Fruit fly (Drosophila melanogaster) whole organism, embryonic: ENCODE measurements around the gene CG31922.
A peak's percentile ranks its signal among the peaks of the same experiment; 100 is the strongest.

ENCODE experiments used
- Atf-2 ChIP-seq: fragments of 200-800 bp; sonication (Bioruptor generic); optimal IDR thresholded peaks from 2 replicates; lab custom pipeline; 2016; ENCODE audit warnings: missing biosample characterization, missing genetic modification characterization
- Bgb ChIP-seq: fragments of 200-800 bp; sonication (Bioruptor generic); IDR thresholded peaks from 2 replicates; pipeline ENCODE4 v1.3.6; 2022; ENCODE audit warnings: missing biosample characterization, missing genetic modification characterization; ENCODE audit not compliant: partially characterized antibody
- CG10565 ChIP-seq: fragments of 200-800 bp; sonication (Bioruptor generic); optimal IDR thresholded peaks from 3 replicates; lab custom pipeline; 2016; ENCODE audit warnings: missing biosample characterization, mild to moderate bottlenecking, missing genetic modification characterization
- CG14441 ChIP-seq: fragments of 200-800 bp; sonication (Bioruptor generic); IDR thresholded peaks from 2 replicates; pipeline ENCODE4 v1.3.6; 2022; ENCODE audit warnings: missing biosample characterization, missing genetic modification characterization
- CG17385 ChIP-seq: fragments of 200-800 bp; sonication (Bioruptor generic); optimal IDR thresholded peaks from 3 replicates; lab custom pipeline; 2018; ENCODE audit warnings: missing biosample characterization, mild to moderate bottlenecking, missing genetic modification characterization
- CG18619 ChIP-seq: fragments of 200-800 bp; sonication (Bioruptor generic); optimal IDR thresholded peaks from 3 replicates; lab custom pipeline; 2017; ENCODE audit warnings: missing biosample characterization, mild to moderate bottlenecking, missing genetic modification characterization
- CG2199 ChIP-seq: fragments of 200-800 bp; sonication (Bioruptor generic); IDR thresholded peaks from 3 replicates; pipeline ENCODE4 v1.3.6; 2022; ENCODE audit warnings: missing biosample characterization, missing genetic modification characterization
- CG34224 ChIP-seq: fragments of 200-800 bp; sonication (Bioruptor generic); IDR thresholded peaks from 3 replicates; pipeline ENCODE4 v1.3.6; 2022; ENCODE audit warnings: missing biosample characterization, missing genetic modification characterization; ENCODE audit not compliant: partially characterized antibody
- CG4282 ChIP-seq: fragments of 200-800 bp; sonication (Bioruptor generic); optimal IDR thresholded peaks from 2 replicates; lab custom pipeline; 2016; ENCODE audit warnings: missing biosample characterization, missing genetic modification characterization
- CG6854 ChIP-seq: fragments of 200-800 bp; sonication (Bioruptor generic); optimal IDR thresholded peaks from 3 replicates; lab custom pipeline; 2017; ENCODE audit warnings: missing biosample characterization, mild to moderate bottlenecking, missing genetic modification characterization
- CG8089 ChIP-seq: fragments of 200-800 bp; sonication (Bioruptor generic); optimal IDR thresholded peaks from 3 replicates; lab custom pipeline; 2016; ENCODE audit warnings: missing biosample characterization, missing genetic modification characterization
- CG9609 ChIP-seq: fragments of 200-800 bp; sonication (Bioruptor generic); optimal IDR thresholded peaks from 3 replicates; lab custom pipeline; 2016; ENCODE audit warnings: missing biosample characterization, missing genetic modification characterization
- CG9876 ChIP-seq: fragments of 200-800 bp; sonication (Bioruptor generic); optimal IDR thresholded peaks from 2 replicates; lab custom pipeline; 2016; ENCODE audit warnings: missing biosample characterization, missing genetic modification characterization
- D19A ChIP-seq: fragments of 200-800 bp; optimal IDR thresholded peaks from 3 replicates; lab custom pipeline; 2019; ENCODE audit warnings: missing biosample characterization, mild to moderate bottlenecking, missing genetic modification characterization, moderate library complexity
- Dbx ChIP-seq: fragments of 200-800 bp; sonication (Bioruptor generic); IDR thresholded peaks from 3 replicates; pipeline ENCODE4 v1.3.6; 2022; ENCODE audit warnings: missing biosample characterization, missing genetic modification characterization
- Doc2 ChIP-seq: fragments of 200-800 bp; sonication (Bioruptor generic); IDR thresholded peaks from 2 replicates; pipeline ENCODE4 v1.3.6; 2022; ENCODE audit warnings: missing biosample characterization, missing genetic modification characterization
- Dref ChIP-seq: fragments of 200-800 bp; sonication (Bioruptor generic); IDR thresholded peaks from 2 replicates; pipeline ENCODE4 v1.3.6; 2022; ENCODE audit warnings: missing biosample characterization, missing genetic modification characterization
- E2f2 ChIP-seq: fragments of 200-800 bp; sonication (Bioruptor generic); IDR thresholded peaks from 2 replicates; pipeline ENCODE4 v1.3.6; 2022; ENCODE audit warnings: missing biosample characterization, missing genetic modification characterization
- Elba2 ChIP-seq: fragments of 200-800 bp; sonication (Bioruptor generic); optimal IDR thresholded peaks from 3 replicates; lab custom pipeline; 2016; ENCODE audit warnings: missing biosample characterization, missing genetic modification characterization
- H2.0 ChIP-seq: fragments of 200-800 bp; sonication (Bioruptor generic); IDR thresholded peaks from 2 replicates; pipeline ENCODE4 v1.3.6; 2022; ENCODE audit warnings: missing biosample characterization, missing genetic modification characterization
- HmgD ChIP-seq: fragments of 200-800 bp; sonication (Bioruptor generic); optimal IDR thresholded peaks from 3 replicates; lab custom pipeline; 2016; ENCODE audit warnings: missing biosample characterization, missing genetic modification characterization
- Hsf ChIP-seq: fragments of 200-800 bp; sonication (Bioruptor generic); optimal IDR thresholded peaks from 3 replicates; lab custom pipeline; 2016; ENCODE audit warnings: missing biosample characterization, missing genetic modification characterization
- Max ChIP-seq: fragments of 200-800 bp; sonication (Bioruptor generic); optimal IDR thresholded peaks from 2 replicates; lab custom pipeline; 2016; ENCODE audit warnings: missing biosample characterization, mild to moderate bottlenecking, missing genetic modification characterization
- Meics ChIP-seq: fragments of 200-800 bp; sonication (Bioruptor generic); optimal IDR thresholded peaks from 2 replicates; lab custom pipeline; 2017; ENCODE audit warnings: missing biosample characterization, mild to moderate bottlenecking, missing genetic modification characterization
- Nf-YC ChIP-seq: fragments of 200-800 bp; optimal IDR thresholded peaks from 3 replicates; lab custom pipeline; 2019; ENCODE audit warnings: missing biosample characterization, mild to moderate bottlenecking, missing genetic modification characterization, moderate library complexity
- Opbp ChIP-seq: fragments of 200-800 bp; sonication (Bioruptor generic); IDR thresholded peaks from 3 replicates; pipeline ENCODE4 v1.3.6; 2022; ENCODE audit warnings: missing biosample characterization, missing genetic modification characterization; ENCODE audit not compliant: partially characterized antibody
- Side ChIP-seq: fragments of 200-800 bp; sonication (Bioruptor generic); optimal IDR thresholded peaks from 2 replicates; lab custom pipeline; 2016; ENCODE audit warnings: missing biosample characterization, missing genetic modification characterization
- Sox100B ChIP-seq: fragments of 200-800 bp; sonication (Bioruptor generic); optimal IDR thresholded peaks from 3 replicates; lab custom pipeline; 2018; ENCODE audit warnings: missing biosample characterization, mild to moderate bottlenecking, missing genetic modification characterization
- ab ChIP-seq: fragments of 200-800 bp; sonication (Bioruptor generic); optimal IDR thresholded peaks from 2 replicates; lab custom pipeline; 2016; ENCODE audit warnings: missing biosample characterization, missing genetic modification characterization
- ara ChIP-seq: fragments of 200-800 bp; sonication (Bioruptor generic); IDR thresholded peaks from 2 replicates; pipeline ENCODE4 v1.3.6; 2022; ENCODE audit warnings: missing biosample characterization, missing genetic modification characterization
- cato ChIP-seq: fragments of 200-800 bp; sonication (Bioruptor generic); optimal IDR thresholded peaks from 2 replicates; lab custom pipeline; 2016; ENCODE audit warnings: missing biosample characterization, missing genetic modification characterization, borderline replicate concordance
- danr ChIP-seq: fragments of 200-800 bp; sonication (Bioruptor generic); IDR thresholded peaks from 2 replicates; pipeline ENCODE4 v1.3.6; 2022; ENCODE audit warnings: missing biosample characterization, missing genetic modification characterization
- ewg ChIP-seq: fragments of 200-800 bp; sonication (Bioruptor generic); optimal IDR thresholded peaks from 3 replicates; lab custom pipeline; 2017; ENCODE audit warnings: mild to moderate bottlenecking, missing biosample characterization, missing genetic modification reagents, missing genetic modification characterization
- fd102C ChIP-seq: fragments of 200-800 bp; sonication (Bioruptor generic); optimal IDR thresholded peaks from 2 replicates; lab custom pipeline; 2018; ENCODE audit warnings: missing biosample characterization, mild to moderate bottlenecking, missing genetic modification characterization, moderate library complexity
- fd64A ChIP-seq: fragments of 200-800 bp; sonication (Bioruptor generic); optimal IDR thresholded peaks from 3 replicates; lab custom pipeline; 2018; ENCODE audit warnings: missing biosample characterization, mild to moderate bottlenecking, missing genetic modification characterization
- gce ChIP-seq: fragments of 200-800 bp; sonication (Bioruptor generic); IDR thresholded peaks from 3 replicates; pipeline ENCODE4 v1.3.6; 2022; ENCODE audit warnings: missing biosample characterization, missing genetic modification characterization
- gsb ChIP-seq: fragments of 200-800 bp; sonication (Bioruptor generic); IDR thresholded peaks from 2 replicates; pipeline ENCODE4 v1.3.6; 2022; ENCODE audit warnings: missing biosample characterization, missing genetic modification characterization
- hb ChIP-seq: fragments of 200-800 bp; sonication (Bioruptor generic); IDR thresholded peaks from 3 replicates; pipeline ENCODE4 v1.3.6; 2022; ENCODE audit warnings: missing biosample characterization, missing genetic modification characterization; ENCODE audit not compliant: partially characterized antibody
- kay ChIP-seq: fragments of 200-800 bp; sonication (Bioruptor generic); optimal IDR thresholded peaks from 2 replicates; lab custom pipeline; 2016; ENCODE audit warnings: missing biosample characterization, missing genetic modification characterization
- kni ChIP-seq: fragments of 200-800 bp; sonication (Bioruptor generic); optimal IDR thresholded peaks from 3 replicates; lab custom pipeline; 2017; ENCODE audit warnings: mild to moderate bottlenecking, missing biosample characterization, missing genetic modification reagents, missing genetic modification characterization
- lilli ChIP-seq: fragments of 200-800 bp; sonication (Bioruptor generic); optimal IDR thresholded peaks from 3 replicates; lab custom pipeline; 2016; ENCODE audit warnings: missing biosample characterization, missing genetic modification characterization
- maf-S ChIP-seq: fragments of 200-800 bp; sonication (Bioruptor generic); optimal IDR thresholded peaks from 2 replicates; lab custom pipeline; 2016; ENCODE audit warnings: missing biosample characterization, missing genetic modification characterization
- nmo ChIP-seq: fragments of 200-800 bp; sonication (Bioruptor generic); optimal IDR thresholded peaks from 2 replicates; lab custom pipeline; 2018; ENCODE audit warnings: missing biosample characterization, mild to moderate bottlenecking, missing genetic modification characterization, moderate library complexity
- odd ChIP-seq: fragments of 200-800 bp; sonication (Bioruptor generic); optimal IDR thresholded peaks from 2 replicates; lab custom pipeline; 2017; ENCODE audit warnings: missing biosample characterization, mild to moderate bottlenecking, missing genetic modification characterization
- pan ChIP-seq, 4 experiments: fragments of >200 bp in 3 of 4; fragments of 200-800 bp in 1 of 4; sonication (Bioruptor generic) in 1 of 4; optimal IDR thresholded peaks in 3 of 4; IDR thresholded peaks in 1 of 4; 2 replicates each; pipeline versions ENCODE4 v1.3.6 to Lab custom; 2017 to 2022; ENCODE audit warnings: missing biosample characterization in 2 of 4, missing genetic modification characterization in 2 of 4, mixed read lengths in 1 of 4
- pita ChIP-seq: fragments of 200-800 bp; sonication (Bioruptor generic); optimal IDR thresholded peaks from 2 replicates; lab custom pipeline; 2017; ENCODE audit warnings: missing biosample characterization, mild to moderate bottlenecking, missing genetic modification characterization
- ranshi ChIP-seq: fragments of 200-800 bp; sonication (Bioruptor generic); IDR thresholded peaks from 2 replicates; pipeline ENCODE4 v1.3.6; 2022; ENCODE audit warnings: missing biosample characterization, missing genetic modification characterization
- repo ChIP-seq: fragments of 200-800 bp; sonication (Bioruptor generic); optimal IDR thresholded peaks from 2 replicates; lab custom pipeline; 2016; ENCODE audit warnings: missing biosample characterization, missing genetic modification characterization
- scrt ChIP-seq: fragments of 200-800 bp; sonication (Bioruptor generic); optimal IDR thresholded peaks from 2 replicates; lab custom pipeline; 2018; ENCODE audit warnings: missing biosample characterization, mild to moderate bottlenecking, missing genetic modification characterization, moderate library complexity
- slou ChIP-seq: fragments of 200-800 bp; sonication (Bioruptor generic); optimal IDR thresholded peaks from 3 replicates; lab custom pipeline; 2016; ENCODE audit warnings: missing biosample characterization, missing genetic modification characterization
- unc-4 ChIP-seq: fragments of 200-800 bp; sonication (Bioruptor generic); IDR thresholded peaks from 2 replicates; pipeline ENCODE4 v1.3.6; 2022; ENCODE audit warnings: missing biosample characterization, missing genetic modification characterization; ENCODE audit not compliant: partially characterized antibody
- wor ChIP-seq: fragments of 200-800 bp; sonication (Bioruptor generic); IDR thresholded peaks from 2 replicates; pipeline ENCODE4 v1.3.6; 2022; ENCODE audit warnings: missing biosample characterization, missing genetic modification characterization

Gene CG31922

dm6 chr2L:1177522-1177921, 7.5 kb downstream of the CG31922 start, which contains the start of gene CG4896 (continued):
- no peak for TF ChIP-seq CG2199 (GFP tag; lab: Robert Waterston, UW)
- no peak for TF ChIP-seq slou (GFP tag; lab: Kevin White, UChicago)
- TF ChIP-seq unc-4 = peak; percentile 65
- no peak for TF ChIP-seq Sox100B (GFP tag; lab: Kevin White, UChicago)
- TF ChIP-seq gsb (GFP tag; lab: Robert Waterston, UW) = no peak
- no peak for TF ChIP-seq repo (GFP tag; lab: Kevin White, UChicago)
- no peak for TF ChIP-seq Atf-2 (GFP tag; lab: Kevin White, UChicago)
- TF ChIP-seq CG10565 (GFP tag; lab: Kevin White, UChicago) = no peak
- TF ChIP-seq ranshi (GFP tag; lab: Robert Waterston, UW) = no peak
- no peak for TF ChIP-seq CG9876
- no peak for TF ChIP-seq lilli (GFP tag; lab: Kevin White, UChicago)
- TF ChIP-seq danr = no peak
- no peak for TF ChIP-seq maf-S (GFP tag; lab: Kevin White, UChicago)
- 0 out of 3 replicates have a peak, but pooled peaks have one; percentile 28 for TF ChIP-seq Dbx (GFP tag; lab: Robert Waterston, UW)
- no peak for TF ChIP-seq ab (GFP tag; lab: Kevin White, UChicago)
- no peak for TF ChIP-seq HmgD (GFP tag; lab: Kevin White, UChicago)
- TF ChIP-seq pan (optimal IDR thresholded peaks at IDR 0.05; lab: Kevin White, UChicago) = no peak
- no peak for TF ChIP-seq pan (GFP tag; optimal IDR thresholded peaks at IDR 0.05 in 1 of 2, IDR thresholded peaks at IDR 0.05 in 1 of 2)
- TF ChIP-seq CG14441 (GFP tag; lab: Robert Waterston, UW) = no peak
- no peak for TF ChIP-seq ewg
- no peak for TF ChIP-seq CG17385 (GFP tag; lab: Kevin White, UChicago)
- no peak for TF ChIP-seq fd102C (GFP tag; lab: Kevin White, UChicago)
- TF ChIP-seq gce (GFP tag; lab: Robert Waterston, UW) = no peak
- TF ChIP-seq scrt (GFP tag; lab: Kevin White, UChicago) = no peak
- no peak for TF ChIP-seq fd64A (GFP tag; lab: Kevin White, UChicago)
- TF ChIP-seq E2f2 (GFP tag; lab: Robert Waterston, UW) = peak; percentile 68
- TF ChIP-seq CG8089 = no peak
- TF ChIP-seq H2.0 (GFP tag; lab: Robert Waterston, UW) = no peak
- no peak for TF ChIP-seq Doc2 (GFP tag; lab: Robert Waterston, UW)
- TF ChIP-seq CG18619 = no peak
- no peak for TF ChIP-seq pita (GFP tag; lab: Kevin White, UChicago)
- TF ChIP-seq hb (GFP tag; lab: Robert Waterston, UW) = peak; percentile 66; the same call in 2 of the 3 replicates
- TF ChIP-seq Nf-YC (tag; lab: Kevin White, UChicago) = no peak
- TF ChIP-seq nmo = no peak
- no peak for TF ChIP-seq Max
- no peak for TF ChIP-seq CG6854 (GFP tag; lab: Kevin White, UChicago)
- no peak for TF ChIP-seq ara (GFP tag; lab: Robert Waterston, UW)
- TF ChIP-seq Opbp = peak; percentile 83
- peak; percentile 80 for TF ChIP-seq Bgb (GFP tag; lab: Robert Waterston, UW)
- TF ChIP-seq odd = no peak
- no peak for TF ChIP-seq cato (GFP tag; lab: Kevin White, UChicago)
- no peak for TF ChIP-seq wor (GFP tag; lab: Robert Waterston, UW)
- TF ChIP-seq kni = no peak
- no peak for TF ChIP-seq Hsf
- TF ChIP-seq kay = no peak
- TF ChIP-seq CG34224 (GFP tag; lab: Robert Waterston, UW) = peak; percentile 71
- TF ChIP-seq Side (GFP tag; lab: Kevin White, UChicago) = no peak
- no peak for TF ChIP-seq Meics (GFP tag; lab: Kevin White, UChicago)
- no peak for TF ChIP-seq CG9609 (GFP tag; lab: Kevin White, UChicago)
- no peak for TF ChIP-seq Elba2 (GFP tag; lab: Kevin White, UChicago)
- TF ChIP-seq Dref (GFP tag; lab: Robert Waterston, UW) = peak; percentile 94
- TF ChIP-seq D19A (tag; lab: Kevin White, UChicago) = no peak
- no peak for TF ChIP-seq CG4282 (GFP tag; lab: Kevin White, UChicago)
